Fruit fly (Drosophila melanogaster): ENCODE data around the gene Ulp1.

Gene Ulp1

dm6 chrX:19201630-19202029, 6.4 kb downstream of the Ulp1 start, which contains the start of gene CG7990 (continued):
- no peak for TF ChIP-seq Trl (optimal IDR thresholded peaks at IDR 0.05)
- no peak for TF ChIP-seq Trl (GFP tag; optimal IDR thresholded peaks at IDR 0.05)
- no peak for TF ChIP-seq otp (GFP tag; IDR thresholded peaks at IDR 0.05)
- no peak for TF ChIP-seq grau (tag; optimal IDR thresholded peaks at IDR 0.05)
- no peak for TF ChIP-seq Mrtf (GFP tag; IDR thresholded peaks at IDR 0.05)
- no peak for TF ChIP-seq ttk (GFP tag; IDR thresholded peaks at IDR 0.05)
- no peak for TF ChIP-seq CG11560 (tag; IDR thresholded peaks at IDR 0.05)
- no peak for TF ChIP-seq fd102C (GFP tag; optimal IDR thresholded peaks at IDR 0.05)
- TF ChIP-seq sens (GFP tag) = no peak
- TF ChIP-seq CG7271 (tag; optimal IDR thresholded peaks at IDR 0.05) = no peak
- TF ChIP-seq Doc2 (GFP tag; IDR thresholded peaks at IDR 0.05) = no peak
- peak; percentile 48; the same call in 1 of the 3 replicates for TF ChIP-seq Opbp (GFP tag; IDR thresholded peaks at IDR 0.05; ENCODE audit: partially characterized antibody)
- no peak for TF ChIP-seq CG15011 (GFP tag; optimal IDR thresholded peaks at IDR 0.05)
- TF ChIP-seq gsb-n (tag; optimal IDR thresholded peaks at IDR 0.05) = no peak
- no peak for TF ChIP-seq CG8281 (tag; optimal IDR thresholded peaks at IDR 0.05)
- no peak for TF ChIP-seq psq (GFP tag; optimal IDR thresholded peaks at IDR 0.05)
- no peak for TF ChIP-seq mirr (GFP tag; optimal IDR thresholded peaks at IDR 0.05)
- no peak for TF ChIP-seq CG1529 (GFP tag; optimal IDR thresholded peaks at IDR 0.05)
- no peak for TF ChIP-seq Hr51 (GFP tag; optimal IDR thresholded peaks at IDR 0.05)
- no peak for TF ChIP-seq wor (GFP tag; IDR thresholded peaks at IDR 0.05)
- TF ChIP-seq CG2116 (GFP tag; optimal IDR thresholded peaks at IDR 0.05) = no peak
- no peak for TF ChIP-seq dm (GFP tag; optimal IDR thresholded peaks at IDR 0.05)
- TF ChIP-seq pb (GFP tag; optimal IDR thresholded peaks at IDR 0.05) = no peak
- TF ChIP-seq run (tag; optimal IDR thresholded peaks at IDR 0.05) = no peak
- TF ChIP-seq CG13287 (GFP tag; IDR thresholded peaks at IDR 0.05; ENCODE audit: partially characterized antibody) = peak; percentile 65
- TF ChIP-seq CG2889 (GFP tag; IDR thresholded peaks at IDR 0.05) = no peak
- TF ChIP-seq Atf3 (GFP tag; optimal IDR thresholded peaks at IDR 0.05) = no peak
- no peak for TF ChIP-seq CG18262 (tag; optimal IDR thresholded peaks at IDR 0.05)
- no peak for TF ChIP-seq CG31441 (GFP tag; IDR thresholded peaks at IDR 0.05)
- TF ChIP-seq sob (GFP tag; IDR thresholded peaks at IDR 0.05) = no peak
- no peak for TF ChIP-seq CG32767 (GFP tag; IDR thresholded peaks at IDR 0.05)
- TF ChIP-seq hkb (optimal IDR thresholded peaks at IDR 0.05) = no peak
- TF ChIP-seq hkb (GFP tag; IDR thresholded peaks at IDR 0.05) = no peak
- TF ChIP-seq sna (GFP tag; IDR thresholded peaks at IDR 0.05; ENCODE audit: partially characterized antibody) = no peak
- TF ChIP-seq tin (GFP tag; optimal IDR thresholded peaks at IDR 0.05) = no peak
- no peak for TF ChIP-seq CG17328 (GFP tag; IDR thresholded peaks at IDR 0.05)
- TF ChIP-seq Sry-δ (GFP tag; optimal IDR thresholded peaks at IDR 0.05) = peak; percentile 23
- TF ChIP-seq br (optimal IDR thresholded peaks at IDR 0.05) = no peak
- TF ChIP-seq luna (GFP tag; optimal IDR thresholded peaks at IDR 0.05) = no peak
- no peak for TF ChIP-seq bsh (GFP tag; optimal IDR thresholded peaks at IDR 0.05)
- TF ChIP-seq Sin3A (optimal IDR thresholded peaks at IDR 0.05) = no peak
- no peak for TF ChIP-seq HHEX (GFP tag; optimal IDR thresholded peaks at IDR 0.05)
- TF ChIP-seq sim (GFP tag; IDR thresholded peaks at IDR 0.05) = no peak
- TF ChIP-seq az2 (GFP tag; optimal IDR thresholded peaks at IDR 0.05) = no peak
- no peak for TF ChIP-seq CG2120 (GFP tag; optimal IDR thresholded peaks at IDR 0.05)
- no peak for TF ChIP-seq Gug (GFP tag; IDR thresholded peaks at IDR 0.05)
- no peak for TF ChIP-seq CG16815 (GFP tag; optimal IDR thresholded peaks at IDR 0.05)
- TF ChIP-seq E2f2 (GFP tag; IDR thresholded peaks at IDR 0.05) = peak; percentile 63
- no peak for TF ChIP-seq Dad (GFP tag; optimal IDR thresholded peaks at IDR 0.05)
- no peak for TF ChIP-seq Xrp1 (GFP tag; IDR thresholded peaks at IDR 0.05)
- TF ChIP-seq kay (GFP tag; optimal IDR thresholded peaks at IDR 0.05) = no peak
- no peak for TF ChIP-seq cg (GFP tag; optimal IDR thresholded peaks at IDR 0.05)
- TF ChIP-seq Oaz (GFP tag; IDR thresholded peaks at IDR 0.05) = no peak
- TF ChIP-seq CG14710 (tag; optimal IDR thresholded peaks at IDR 0.05) = peak; percentile 34
- no peak for TF ChIP-seq CG3995 (GFP tag; optimal IDR thresholded peaks at IDR 0.05)

Data from whole organism, embryonic.